Worm (Caenorhabditis elegans) whole organism, dauer: ENCODE measurements around the gene srv-1.

Source experiments
- unc-62 ChIP-seq: sonication (generic microtip); optimal IDR thresholded peaks from 2 replicates; lab custom pipeline; 2017; ENCODE audit warnings: missing biosample characterization, missing genetic modification reagents, missing genetic modification characterization

srv-1 gene

ce11 chrIII:6850255-6850654 lies at the start of gene srv-1:
TSS of gene srv-1 (plus strand) at chrIII:6850385.
- TF ChIP-seq unc-62 (GFP tag; lab: Kevin White, UChicago): no peak

ce11 chrIII:6802488-6802887 lies 47.7 kb upstream of the srv-1 start, which contains the start of gene lim-8:
TSS of gene lim-8 (plus strand) at chrIII:6802788.
- no peak for TF ChIP-seq unc-62 (GFP tag; lab: Kevin White, UChicago)

ce11 chrIII:6803107-6803506 lies 47.1 kb upstream of the srv-1 start:
- no peak for TF ChIP-seq unc-62 (GFP tag; lab: Kevin White, UChicago)

- TF ChIP-seq unc-62 (GFP tag; lab: Kevin White, UChicago): no peak
Observed at ce11 chrIII:6805397-6805796, 44.8 kb upstream of the srv-1 start.

ce11 chrIII:6816930-6817329 lies 33.3 kb upstream of the srv-1 start, which contains the start of gene F28F5.4:
TSS of gene F28F5.4 (minus strand) at chrIII:6817033.
- TF ChIP-seq unc-62 (GFP tag; lab: Kevin White, UChicago): no peak

ce11 chrIII:6818037-6818436 lies 32.1 kb upstream of the srv-1 start:
- TF ChIP-seq unc-62 (GFP tag; lab: Kevin White, UChicago): no peak

ce11 chrIII:6819322-6819901 lies 30.8 kb upstream of the srv-1 start, which contains the start of gene F28F5.6:
TSS of gene F28F5.6 (minus strand) at chrIII:6819372.
- no peak for TF ChIP-seq unc-62 (GFP tag; lab: Kevin White, UChicago)

ce11 chrIII:6820343-6820985 lies 29.7 kb upstream of the srv-1 start, which contains the start of gene ten-1:
TSS of gene ten-1 (plus strand) at chrIII:6820935.
- no peak for TF ChIP-seq unc-62 (GFP tag; lab: Kevin White, UChicago)

- TF ChIP-seq unc-62 (GFP tag; lab: Kevin White, UChicago): no peak
Observed at ce11 chrIII:6822790-6823189, 27.4 kb upstream of the srv-1 start.

ce11 chrIII:6826137-6826536 lies 24.0 kb upstream of the srv-1 start:
- TF ChIP-seq unc-62 (GFP tag; lab: Kevin White, UChicago): no peak

ce11 chrIII:6831312-6831711 lies 18.9 kb upstream of the srv-1 start:
- no peak for TF ChIP-seq unc-62 (GFP tag; lab: Kevin White, UChicago)

ce11 chrIII:6837320-6837719 lies 12.9 kb upstream of the srv-1 start:
- no peak for TF ChIP-seq unc-62 (GFP tag; lab: Kevin White, UChicago)

ce11 chrIII:6839091-6839490 lies 11.1 kb upstream of the srv-1 start:
- TF ChIP-seq unc-62 (GFP tag; lab: Kevin White, UChicago): no peak

ce11 chrIII:6848654-6849204 lies 1.5 kb upstream of the srv-1 start, which contains the start of gene dhhc-5:
TSS of gene dhhc-5 (minus strand) at chrIII:6849059.
- TF ChIP-seq unc-62 (GFP tag; lab: Kevin White, UChicago): no peak

- no peak for TF ChIP-seq unc-62 (GFP tag; lab: Kevin White, UChicago)
Observed at ce11 chrIII:6856709-6857108, 6.5 kb downstream of the srv-1 start, which contains the start of gene zak-1. TSS of gene zak-1 (minus strand) at chrIII:6856809.

ce11 chrIII:6857390-6857848 lies 7.2 kb downstream of the srv-1 start:
- no peak for TF ChIP-seq unc-62 (GFP tag; lab: Kevin White, UChicago)
